Fruit fly (Drosophila melanogaster): ENCODE measurements around the gene CG17196.

The CG17196 gene

DNA sequence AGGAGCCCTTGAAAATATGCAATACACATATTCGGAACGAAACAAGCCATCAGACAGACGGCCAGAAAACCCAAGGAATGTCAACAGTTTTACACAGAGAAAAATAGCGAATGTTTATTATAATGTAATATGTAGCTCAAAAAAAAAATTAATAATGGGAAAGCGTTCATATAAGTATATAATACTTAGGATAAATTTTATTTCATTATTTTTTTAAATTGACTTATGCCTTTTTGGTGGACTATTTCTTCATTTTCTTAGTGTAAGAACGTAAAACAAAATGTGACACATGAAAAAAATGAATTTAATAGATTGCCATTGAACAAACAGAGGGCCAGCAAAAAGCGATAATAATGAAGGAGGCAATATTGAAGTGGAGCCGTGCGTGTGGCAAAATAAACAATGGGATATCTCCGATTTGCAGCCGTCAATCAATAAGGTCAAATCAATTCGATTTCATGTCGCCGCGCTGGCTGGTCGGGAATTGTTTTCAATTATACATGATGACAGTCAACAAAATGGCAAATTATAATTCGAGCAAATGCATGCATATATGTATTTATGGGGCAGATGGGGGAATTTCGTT lies 21.1 kb downstream of the CG17196 start:
- TF ChIP-seq tj (GFP tag; optimal IDR thresholded peaks at IDR 0.05) (no peak), cic (GFP tag; optimal IDR thresholded peaks at IDR 0.05) (peak; percentile 20), CG11617 (GFP tag; optimal IDR thresholded peaks at IDR 0.05) (no peak), CG7045 (GFP tag; optimal IDR thresholded peaks at IDR 0.05) (no peak)

DNA sequence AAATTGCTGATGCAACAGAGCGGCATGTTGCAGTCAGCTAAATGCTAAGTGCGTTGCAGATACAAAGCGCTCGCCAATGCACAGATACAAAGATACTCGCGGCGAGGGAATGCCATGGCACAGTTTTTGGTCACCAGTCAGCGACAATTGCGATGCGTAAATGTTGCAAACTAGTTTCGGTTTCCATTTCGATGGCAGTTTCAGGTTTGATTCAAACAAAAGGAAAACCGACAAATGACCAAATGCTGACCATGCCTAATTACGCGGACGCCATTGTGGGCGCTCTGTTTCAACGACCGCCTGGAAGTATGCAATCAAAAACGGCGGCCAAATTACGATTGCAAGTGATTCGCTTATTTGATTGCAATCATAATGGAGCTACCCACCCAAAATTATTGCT lies 22.2 kb downstream of the CG17196 start:
- TF ChIP-seq Mnt (GFP tag; optimal IDR thresholded peaks at IDR 0.05) (no peak), CG7045 (GFP tag; optimal IDR thresholded peaks at IDR 0.05) (no peak), CG12768 (GFP tag; optimal IDR thresholded peaks at IDR 0.05) (no peak), CG5204 (GFP tag; optimal IDR thresholded peaks at IDR 0.05) (no peak), CG33017 (tag; optimal IDR thresholded peaks at IDR 0.05) (no peak), Crg-1 (GFP tag; optimal IDR thresholded peaks at IDR 0.05) (no peak), kay (GFP tag; ENCODE audit: borderline replicate concordance) (no peak), CG14711 (tag; optimal IDR thresholded peaks at IDR 0.05) (no peak), tj (GFP tag; optimal IDR thresholded peaks at IDR 0.05) (no peak), ovo (GFP tag; optimal IDR thresholded peaks at IDR 0.05) (no peak), CG11617 (GFP tag; optimal IDR thresholded peaks at IDR 0.05) (no peak), cic (GFP tag; optimal IDR thresholded peaks at IDR 0.05) (no peak), Hr96 (GFP tag; optimal IDR thresholded peaks at IDR 0.05) (no peak), pad (GFP tag; optimal IDR thresholded peaks at IDR 0.05) (no peak)

DNA sequence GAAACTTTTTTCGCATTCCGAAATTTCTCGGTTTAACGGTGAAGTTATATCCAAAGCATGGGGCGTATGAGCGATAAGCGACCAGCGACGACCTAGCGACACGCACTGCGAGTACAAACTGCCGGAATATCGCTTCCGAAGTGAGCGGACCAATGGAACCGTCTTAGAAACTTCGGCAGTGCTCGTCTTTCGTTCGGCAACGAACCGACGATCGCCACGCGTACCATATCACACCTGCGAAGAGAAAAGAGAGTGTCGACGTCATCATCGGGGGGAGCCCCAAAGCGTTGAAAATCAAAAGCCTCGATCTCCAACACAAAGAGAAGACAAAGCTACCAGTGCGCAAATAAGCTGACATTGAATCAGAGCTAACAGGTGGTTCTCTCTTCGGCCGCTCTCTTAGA lies 35.7 kb downstream of the CG17196 start, which contains the start of gene LpR2:
TSS of gene LpR2 (minus strand) at position 118 of the 404 bp plus-strand sequence.
- peak; percentile 52 for TF ChIP-seq cic (GFP tag; optimal IDR thresholded peaks at IDR 0.05)
- no peak for TF ChIP-seq CG7101 (tag; optimal IDR thresholded peaks at IDR 0.05)
- TF ChIP-seq CG1620 (GFP tag; optimal IDR thresholded peaks at IDR 0.05), result no peak
- TF ChIP-seq cnc (optimal IDR thresholded peaks at IDR 0.05), result no peak
- TF ChIP-seq kay (GFP tag; ENCODE audit: borderline replicate concordance), result peak; percentile 42
- TF ChIP-seq CG12768 (GFP tag; optimal IDR thresholded peaks at IDR 0.05), result peak; percentile 34
- peak; percentile 81 for TF ChIP-seq ovo (GFP tag; optimal IDR thresholded peaks at IDR 0.05)
- TF ChIP-seq Clk (GFP tag; optimal IDR thresholded peaks at IDR 0.05), result no peak
- TF ChIP-seq CG5204 (GFP tag; optimal IDR thresholded peaks at IDR 0.05), result no peak
- no peak for TF ChIP-seq tj (GFP tag; optimal IDR thresholded peaks at IDR 0.05)
- TF ChIP-seq CG7045 (GFP tag; optimal IDR thresholded peaks at IDR 0.05), result no peak
- TF ChIP-seq pad (GFP tag; optimal IDR thresholded peaks at IDR 0.05), result peak; percentile 95
- peak; percentile 50 for TF ChIP-seq bab1 (GFP tag; optimal IDR thresholded peaks at IDR 0.05)
- peak; percentile 86 for TF ChIP-seq Mnt (GFP tag; optimal IDR thresholded peaks at IDR 0.05)
- TF ChIP-seq CG14711 (tag; optimal IDR thresholded peaks at IDR 0.05), result no peak
- TF ChIP-seq Crg-1 (GFP tag; optimal IDR thresholded peaks at IDR 0.05), result no peak
- no peak for TF ChIP-seq toe (GFP tag; optimal IDR thresholded peaks at IDR 0.05)
- TF ChIP-seq CG11617 (GFP tag; optimal IDR thresholded peaks at IDR 0.05), result no peak
- TF ChIP-seq Hr96 (GFP tag; optimal IDR thresholded peaks at IDR 0.05), result peak; percentile 41
- peak; percentile 45 for TF ChIP-seq CG33017 (tag; optimal IDR thresholded peaks at IDR 0.05)

DNA sequence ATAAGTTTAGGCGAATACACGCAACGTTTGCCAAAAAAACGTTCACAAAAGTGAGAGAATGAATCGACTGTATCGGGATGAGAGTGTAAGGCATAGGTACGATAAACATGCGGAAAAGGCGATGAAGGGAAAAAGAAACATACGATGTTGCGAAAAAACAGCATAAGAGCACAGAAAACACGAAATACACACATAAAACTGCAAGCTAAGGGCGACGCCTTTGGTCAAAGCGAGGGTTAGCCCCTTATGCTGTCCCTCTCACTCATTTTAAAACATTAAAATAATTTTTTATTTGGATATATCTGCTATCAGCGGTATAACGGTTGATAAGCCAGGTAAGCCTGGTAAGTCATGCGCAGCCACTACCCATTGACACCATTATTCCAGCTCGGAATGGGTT lies 36.3 kb downstream of the CG17196 start:
- TF ChIP-seq kay (GFP tag; ENCODE audit: borderline replicate concordance), result peak; percentile 44
- TF ChIP-seq CG14711 (tag; optimal IDR thresholded peaks at IDR 0.05), result no peak
- peak; percentile 96 for TF ChIP-seq tj (GFP tag; optimal IDR thresholded peaks at IDR 0.05)

DNA sequence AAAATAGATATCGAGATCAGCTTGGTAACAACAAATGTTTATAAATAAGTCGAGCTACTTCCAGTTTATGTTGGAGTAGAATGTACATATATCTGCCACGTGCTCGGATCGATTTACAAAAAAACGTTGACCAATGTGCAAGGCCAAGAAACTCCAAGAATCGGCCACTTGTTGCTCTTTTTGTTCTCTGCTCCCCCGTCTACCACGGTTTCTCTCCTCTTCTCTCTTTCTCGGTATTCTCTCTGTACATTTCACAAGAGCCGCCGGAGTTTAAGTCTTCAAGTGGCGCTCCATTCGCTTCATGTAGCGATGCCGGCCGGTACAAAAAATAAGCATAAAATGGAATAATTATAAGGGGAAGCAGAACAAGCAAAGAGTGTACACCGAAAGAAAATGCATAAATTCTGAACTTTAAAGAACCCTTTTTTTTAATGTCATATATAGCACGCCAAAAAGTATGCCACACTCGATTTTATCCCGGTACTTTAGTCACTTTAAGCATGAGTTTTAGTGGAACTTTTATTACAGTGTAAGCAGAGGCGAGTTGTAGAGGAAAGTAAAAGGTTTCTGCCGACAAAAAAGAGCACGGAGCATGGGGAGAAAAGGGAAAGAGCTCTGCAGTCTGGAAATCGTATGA lies 38.2 kb downstream of the CG17196 start:
- TF ChIP-seq CG14711 (tag; optimal IDR thresholded peaks at IDR 0.05), result peak; percentile 80
- peak; percentile 45 for TF ChIP-seq CG11617 (GFP tag; optimal IDR thresholded peaks at IDR 0.05)
- peak; percentile 49 for TF ChIP-seq Mnt (GFP tag; optimal IDR thresholded peaks at IDR 0.05)
- TF ChIP-seq pad (GFP tag; optimal IDR thresholded peaks at IDR 0.05), result peak; percentile 86
- peak; percentile 70 for TF ChIP-seq Hr96 (GFP tag; optimal IDR thresholded peaks at IDR 0.05)
- TF ChIP-seq CG12768 (GFP tag; optimal IDR thresholded peaks at IDR 0.05), result no peak
- TF ChIP-seq CG7045 (GFP tag; optimal IDR thresholded peaks at IDR 0.05), result peak; percentile 4
- TF ChIP-seq cic (GFP tag; optimal IDR thresholded peaks at IDR 0.05), result no peak
- peak; percentile 75 for TF ChIP-seq CG1620 (GFP tag; optimal IDR thresholded peaks at IDR 0.05)
- no peak for TF ChIP-seq ovo (GFP tag; optimal IDR thresholded peaks at IDR 0.05)
- TF ChIP-seq toe (GFP tag; optimal IDR thresholded peaks at IDR 0.05), result no peak
- TF ChIP-seq Crg-1 (GFP tag; optimal IDR thresholded peaks at IDR 0.05), result peak; percentile 70
- TF ChIP-seq CG5204 (GFP tag; optimal IDR thresholded peaks at IDR 0.05), result no peak
- TF ChIP-seq bab1 (GFP tag; optimal IDR thresholded peaks at IDR 0.05), result peak; percentile 96
- peak; percentile 34 for TF ChIP-seq kay (GFP tag; ENCODE audit: borderline replicate concordance)
- no peak for TF ChIP-seq cnc (optimal IDR thresholded peaks at IDR 0.05)
- TF ChIP-seq tj (GFP tag; optimal IDR thresholded peaks at IDR 0.05), result peak; percentile 84
- TF ChIP-seq CG7101 (tag; optimal IDR thresholded peaks at IDR 0.05), result peak; percentile 84

DNA sequence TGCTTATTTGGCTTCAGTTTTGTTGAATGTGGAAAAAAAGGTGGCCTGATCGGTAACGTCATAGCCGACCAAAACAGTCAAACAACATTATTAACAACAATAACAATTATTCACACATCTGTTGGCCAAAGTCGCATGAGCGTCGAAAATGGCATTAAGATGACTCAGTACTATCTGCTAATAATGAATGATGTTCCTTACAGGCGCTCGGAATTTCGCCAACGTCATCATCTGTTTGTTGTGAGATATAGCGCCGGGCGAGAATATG lies 40.3 kb downstream of the CG17196 start:
- TF ChIP-seq Crg-1 (GFP tag; optimal IDR thresholded peaks at IDR 0.05), result no peak
- no peak for TF ChIP-seq CG7045 (GFP tag; optimal IDR thresholded peaks at IDR 0.05)
- peak; percentile 84 for TF ChIP-seq bab1 (GFP tag; optimal IDR thresholded peaks at IDR 0.05)
- no peak for TF ChIP-seq Hr96 (GFP tag; optimal IDR thresholded peaks at IDR 0.05)
- TF ChIP-seq kay (GFP tag; ENCODE audit: borderline replicate concordance), result no peak
- peak; percentile 5 for TF ChIP-seq pad (GFP tag; optimal IDR thresholded peaks at IDR 0.05)
- TF ChIP-seq CG33017 (tag; optimal IDR thresholded peaks at IDR 0.05), result no peak
- no peak for TF ChIP-seq Clk (GFP tag; optimal IDR thresholded peaks at IDR 0.05)
- no peak for TF ChIP-seq ovo (GFP tag; optimal IDR thresholded peaks at IDR 0.05)
- peak; percentile 32 for TF ChIP-seq CG7101 (tag; optimal IDR thresholded peaks at IDR 0.05)
- TF ChIP-seq CG5204 (GFP tag; optimal IDR thresholded peaks at IDR 0.05), result no peak
- TF ChIP-seq cnc (optimal IDR thresholded peaks at IDR 0.05), result no peak
- TF ChIP-seq tj (GFP tag; optimal IDR thresholded peaks at IDR 0.05), result peak; percentile 45

Data from whole organism, adult.